Fruit fly (Drosophila melanogaster) Kc167 (cell line): ENCODE measurements around the gene CG31016.

Source experiments
- Myc ChIP-seq: fragments of >200 bp; optimal IDR thresholded peaks from 2 replicates; lab custom pipeline; 2017; ENCODE audit warnings: missing external identifiers
- Sin3A ChIP-seq: fragments of >200 bp; optimal IDR thresholded peaks from 2 replicates; lab custom pipeline; 2018; ENCODE audit warnings: missing external identifiers
- h ChIP-seq: fragments of >200 bp; optimal IDR thresholded peaks from 3 replicates; lab custom pipeline; 2018; ENCODE audit warnings: missing external identifiers
- insv ChIP-seq: fragments of >200 bp; optimal IDR thresholded peaks from 3 replicates; lab custom pipeline; 2018; ENCODE audit warnings: missing external identifiers
- psq ChIP-seq: fragments of >200 bp; optimal IDR thresholded peaks from 2 replicates; lab custom pipeline; 2017; ENCODE audit warnings: missing external identifiers
- ttk ChIP-seq: sonication (Bioruptor generic); optimal IDR thresholded peaks from 2 replicates; lab custom pipeline; 2017; ENCODE audit warnings: missing external identifiers

- TF ChIP-seq ttk (lab: Kevin White, UChicago) = no peak
- no peak for TF ChIP-seq Myc (lab: Kevin White, UChicago)
- no peak for TF ChIP-seq insv (lab: Kevin White, UChicago)
- no peak for TF ChIP-seq psq
- TF ChIP-seq Sin3A (lab: Kevin White, UChicago) = no peak
- no peak for TF ChIP-seq h (lab: Kevin White, UChicago)
These were observed 37.3 kb downstream of the CG31016 start for dm6 chr3R:30643240-30643639.
